Fruit fly (Drosophila melanogaster): Measurements from ENCODE around the gene PolD1.

The PolD1 gene

dm6 chr3L:15982783-15983432, 4.7 kb downstream of the PolD1 start, which contains the start of the genes brm and Arl1 (continued):
- peak; percentile 99 for TF ChIP-seq Abd-B (GFP tag; optimal IDR thresholded peaks at IDR 0.05)
- no peak for TF ChIP-seq CG8478 (optimal IDR thresholded peaks at IDR 0.05)
- TF ChIP-seq usp (GFP tag; optimal IDR thresholded peaks at IDR 0.05), result no peak
- peak; percentile 80 for TF ChIP-seq run (tag; optimal IDR thresholded peaks at IDR 0.05)
- peak; percentile 99 for TF ChIP-seq CG34376 (GFP tag; optimal IDR thresholded peaks at IDR 0.05)
- peak; percentile 62 for TF ChIP-seq CTCF (GFP tag; optimal IDR thresholded peaks at IDR 0.05)
- peak; percentile 94 for TF ChIP-seq CG3407 (GFP tag; optimal IDR thresholded peaks at IDR 0.05)
- TF ChIP-seq CG6175 (GFP tag; IDR thresholded peaks at IDR 0.05), result peak; percentile 99
- TF ChIP-seq gsb-n (tag; optimal IDR thresholded peaks at IDR 0.05), result no peak
- peak; percentile 98 for TF ChIP-seq Meics (GFP tag; optimal IDR thresholded peaks at IDR 0.05)
- TF ChIP-seq h (optimal IDR thresholded peaks at IDR 0.05), result no peak
- TF ChIP-seq hkb (optimal IDR thresholded peaks at IDR 0.05), result no peak
- peak; percentile 99 for TF ChIP-seq hkb (GFP tag; IDR thresholded peaks at IDR 0.05)
- peak; percentile 95 for TF ChIP-seq Spps (tag; optimal IDR thresholded peaks at IDR 0.05)
- peak; percentile 97 for TF ChIP-seq az2 (GFP tag; optimal IDR thresholded peaks at IDR 0.05)
- TF ChIP-seq Dll (GFP tag; IDR thresholded peaks at IDR 0.05; ENCODE audit: partially characterized antibody), result peak; percentile 59; the same call in 2 of the 4 replicates
- TF ChIP-seq Dbx (GFP tag; IDR thresholded peaks at IDR 0.05), result peak; percentile 99
- no peak for TF ChIP-seq br (optimal IDR thresholded peaks at IDR 0.05)
- peak; percentile 96 for TF ChIP-seq CG18476 (GFP tag; optimal IDR thresholded peaks at IDR 0.05)
- TF ChIP-seq CG8359 (GFP tag; optimal IDR thresholded peaks at IDR 0.05; ENCODE audit: borderline replicate concordance), result peak; percentile 92
- no peak for TF ChIP-seq cad (GFP tag; optimal IDR thresholded peaks at IDR 0.05)
- TF ChIP-seq Opbp (GFP tag; IDR thresholded peaks at IDR 0.05; ENCODE audit: partially characterized antibody), result peak; percentile 59; the same call in 1 of the 3 replicates
- peak; percentile 99 for TF ChIP-seq klu (GFP tag; IDR thresholded peaks at IDR 0.05)
- TF ChIP-seq Sry-β (GFP tag; optimal IDR thresholded peaks at IDR 0.05), result peak; percentile 61
- TF ChIP-seq CG2120 (GFP tag; optimal IDR thresholded peaks at IDR 0.05), result peak; percentile 97
- peak; percentile 81 for TF ChIP-seq gcm2 (GFP tag; optimal IDR thresholded peaks at IDR 0.05)
- TF ChIP-seq CG6689 (GFP tag; IDR thresholded peaks at IDR 0.05), result peak; percentile 99
- TF ChIP-seq CG5953 (GFP tag; IDR thresholded peaks at IDR 0.05), result peak; percentile 97
- TF ChIP-seq CG32772 (GFP tag; IDR thresholded peaks at IDR 0.05), result peak; percentile 99
- TF ChIP-seq CG31441 (GFP tag; IDR thresholded peaks at IDR 0.05), result peak; percentile 100
- TF ChIP-seq fd3F (GFP tag; optimal IDR thresholded peaks at IDR 0.05), result peak; percentile 98
- TF ChIP-seq btn (GFP tag; optimal IDR thresholded peaks at IDR 0.05), result peak; percentile 50
- TF ChIP-seq CG7372 (GFP tag; IDR thresholded peaks at IDR 0.05), result peak; percentile 100
- peak; percentile 98 for TF ChIP-seq otp (GFP tag; IDR thresholded peaks at IDR 0.05)
- peak; percentile 97 for TF ChIP-seq mirr (GFP tag; optimal IDR thresholded peaks at IDR 0.05)
- peak; percentile 93 to 97 for TF ChIP-seq dpn (GFP tag; optimal IDR thresholded peaks at IDR 0.05)
- peak; percentile 98 for TF ChIP-seq wor (GFP tag; IDR thresholded peaks at IDR 0.05)
- TF ChIP-seq kah (GFP tag; optimal IDR thresholded peaks at IDR 0.05), result peak; percentile 92
- peak; percentile 81 for TF ChIP-seq Elba2 (GFP tag; optimal IDR thresholded peaks at IDR 0.05)
- TF ChIP-seq lov (optimal IDR thresholded peaks at IDR 0.05), result no peak
- TF ChIP-seq lov (GFP tag; IDR thresholded peaks at IDR 0.05), result peak; percentile 98
- peak; percentile 98 for TF ChIP-seq seq (GFP tag; IDR thresholded peaks at IDR 0.05)
- TF ChIP-seq PHDP (tag; optimal IDR thresholded peaks at IDR 0.05), result peak; percentile 98
- peak; percentile 98 for TF ChIP-seq gce (GFP tag; IDR thresholded peaks at IDR 0.05)
- peak; percentile 98 for TF ChIP-seq CG18599 (GFP tag; optimal IDR thresholded peaks at IDR 0.05)
- peak; percentile 84 for TF ChIP-seq Jarid2 (GFP tag; optimal IDR thresholded peaks at IDR 0.05)
- TF ChIP-seq dimm (GFP tag; IDR thresholded peaks at IDR 0.05), result peak; percentile 96
- TF ChIP-seq CkIIα-i1 (GFP tag; IDR thresholded peaks at IDR 0.05), result peak; percentile 92
- TF ChIP-seq amos (GFP tag; IDR thresholded peaks at IDR 0.05; ENCODE audit: partially characterized antibody), result peak; percentile 40; the same call in 1 of the 2 replicates
- TF ChIP-seq crc (GFP tag; optimal IDR thresholded peaks at IDR 0.05), result peak; percentile 75
- peak; percentile 98 for TF ChIP-seq dmrt11E (tag; optimal IDR thresholded peaks at IDR 0.05)
- peak; percentile 73 for TF ChIP-seq Atf-2 (GFP tag; optimal IDR thresholded peaks at IDR 0.05)
- peak; percentile 97 for TF ChIP-seq Taf1 (GFP tag; IDR thresholded peaks at IDR 0.05)
